Fruit fly (Drosophila melanogaster) whole organism, wandering third instar larva: ENCODE data around the gene hbt.

ENCODE experiments used
- Abd-B ChIP-seq: fragments of >200 bp; optimal IDR thresholded peaks from 2 replicates; lab custom pipeline; 2017; ENCODE audit warnings: missing biosample characterization, missing genetic modification characterization
- CG32264 ChIP-seq: fragments of 200-800 bp; sonication (Bioruptor generic); optimal IDR thresholded peaks from 2 replicates; lab custom pipeline; 2016; ENCODE audit warnings: missing biosample characterization, missing genetic modification characterization
- CG9705 ChIP-seq: fragments of 200-800 bp; sonication (Bioruptor generic); optimal IDR thresholded peaks from 2 replicates; lab custom pipeline; 2018; ENCODE audit warnings: missing biosample characterization, mild to moderate bottlenecking, missing genetic modification characterization
- CrebA ChIP-seq: fragments of 200-800 bp; sonication (Bioruptor generic); optimal IDR thresholded peaks from 2 replicates; lab custom pipeline; 2016; ENCODE audit warnings: missing biosample characterization, mild to moderate bottlenecking, missing genetic modification characterization, borderline replicate concordance
- Dfd ChIP-seq: fragments of >200 bp; optimal IDR thresholded peaks from 2 replicates; lab custom pipeline; 2017; ENCODE audit warnings: missing biosample characterization, missing genetic modification characterization
- Dif ChIP-seq: fragments of 200-275, 200-300 bp; sonication (Bioruptor generic); optimal IDR thresholded peaks from 2 replicates; lab custom pipeline; 2018; ENCODE audit warnings: missing biosample characterization, missing genetic modification characterization; ENCODE audit not compliant: partially characterized antibody
- HLH106 ChIP-seq: fragments of 200-800 bp; optimal IDR thresholded peaks from 3 replicates; lab custom pipeline; 2019; ENCODE audit warnings: missing biosample characterization, mild to moderate bottlenecking, missing genetic modification characterization, moderate library complexity
- Hnf4 ChIP-seq: fragments of 200-800 bp; sonication (Bioruptor generic); optimal IDR thresholded peaks from 2 replicates; lab custom pipeline; 2016; ENCODE audit warnings: missing biosample characterization, mild to moderate bottlenecking, missing genetic modification characterization
- Hr78 ChIP-seq: fragments of >200 bp; optimal IDR thresholded peaks from 2 replicates; lab custom pipeline; 2017; ENCODE audit warnings: missing biosample characterization, missing genetic modification characterization
- Hr83 ChIP-seq: fragments of 200-300 bp; sonication (Bioruptor generic); optimal IDR thresholded peaks from 2 replicates; lab custom pipeline; 2016; ENCODE audit warnings: missing biosample characterization, mild to moderate bottlenecking, missing genetic modification characterization, moderate library complexity; ENCODE audit not compliant: poor library complexity, severe bottlenecking
- Jra ChIP-seq: sonication (Bioruptor generic); optimal IDR thresholded peaks from 2 replicates; lab custom pipeline; 2016; ENCODE audit warnings: missing biosample characterization, missing genetic modification characterization
- Mio ChIP-seq: sonication (Bioruptor generic); optimal IDR thresholded peaks from 2 replicates; lab custom pipeline; 2016; ENCODE audit warnings: missing biosample characterization, missing genetic modification characterization
- Myc ChIP-seq: fragments of >200 bp; optimal IDR thresholded peaks from 2 replicates; lab custom pipeline; 2017
- N ChIP-seq: fragments of >200 bp; optimal IDR thresholded peaks from 2 replicates; lab custom pipeline; 2018; ENCODE audit warnings: missing biosample characterization, missing external identifiers, missing genetic modification characterization
- OdsH ChIP-seq: fragments of 200-800 bp; sonication (Bioruptor generic); optimal IDR thresholded peaks from 2 replicates; lab custom pipeline; 2016; ENCODE audit warnings: missing biosample characterization, mild to moderate bottlenecking, missing genetic modification characterization
- Rel ChIP-seq, 2 experiments: fragments of 200-800 bp; sonication (Bioruptor generic) in 1 of 2; optimal IDR thresholded peaks; 2 replicates in 1 of 2; 3 replicates in 1 of 2; lab custom pipeline; 2016 to 2019; ENCODE audit warnings: mild to moderate bottlenecking in 2 of 2, missing biosample characterization in 2 of 2, missing genetic modification characterization in 2 of 2, moderate library complexity in 1 of 2
- Sp1 ChIP-seq: fragments of 200-800 bp; sonication (Bioruptor generic); optimal IDR thresholded peaks from 3 replicates; lab custom pipeline; 2019; ENCODE audit warnings: missing biosample characterization, mild to moderate bottlenecking, missing genetic modification characterization, moderate library complexity
- br ChIP-seq: fragments of 200-800 bp; sonication (Bioruptor generic); optimal IDR thresholded peaks from 2 replicates; lab custom pipeline; 2016; ENCODE audit warnings: missing biosample characterization, missing genetic modification characterization
- brk ChIP-seq: fragments of 200-800 bp; sonication (Bioruptor generic); optimal IDR thresholded peaks from 2 replicates; lab custom pipeline; 2016; ENCODE audit warnings: missing biosample characterization, mild to moderate bottlenecking, missing genetic modification characterization
- dl ChIP-seq, 2 experiments: fragments of 175-275, 200-275 bp in 1 of 2; fragments of 200-275 bp in 1 of 2; sonication (Bioruptor generic); optimal IDR thresholded peaks; lab custom pipeline; 2018; ENCODE audit warnings: mild to moderate bottlenecking in 2 of 2, missing biosample characterization in 2 of 2, missing genetic modification characterization in 2 of 2, moderate library complexity in 2 of 2; ENCODE audit not compliant: partially characterized antibody in 2 of 2, insufficient read depth in 1 of 2
- dmrt93B ChIP-seq: fragments of 200-800 bp; sonication (Bioruptor generic); optimal IDR thresholded peaks from 2 replicates; lab custom pipeline; 2018; ENCODE audit warnings: missing biosample characterization, mild to moderate bottlenecking, missing genetic modification characterization
- dsf ChIP-seq: sonication (Bioruptor generic); optimal IDR thresholded peaks from 2 replicates; lab custom pipeline; 2016; ENCODE audit warnings: missing biosample characterization, missing genetic modification characterization, borderline replicate concordance
- ey ChIP-seq: fragments of 200-800 bp; sonication (Bioruptor generic); optimal IDR thresholded peaks from 2 replicates; lab custom pipeline; 2016; ENCODE audit warnings: missing biosample characterization, missing genetic modification characterization
- foxo ChIP-seq, 2 experiments: fragments of 200-800 bp; sonication (Bioruptor generic); optimal IDR thresholded peaks; 2 replicates in 1 of 2; 3 replicates in 1 of 2; lab custom pipeline; 2016 to 2017; ENCODE audit warnings: missing biosample characterization in 2 of 2, missing genetic modification characterization in 2 of 2
- fru ChIP-seq: fragments of 200-800 bp; sonication (Bioruptor generic); optimal IDR thresholded peaks from 3 replicates; lab custom pipeline; 2016; ENCODE audit warnings: missing biosample characterization, mild to moderate bottlenecking, missing genetic modification characterization
- h ChIP-seq: fragments of 200-800 bp; sonication (Bioruptor generic); optimal IDR thresholded peaks from 3 replicates; lab custom pipeline; 2016; ENCODE audit warnings: missing biosample characterization, mild to moderate bottlenecking, missing genetic modification characterization
- jim ChIP-seq: fragments of 175-275, 200-325 bp; sonication (Bioruptor generic); optimal IDR thresholded peaks from 2 replicates; lab custom pipeline; 2016; ENCODE audit warnings: missing biosample characterization, mild to moderate bottlenecking, missing genetic modification characterization
- pan ChIP-seq: fragments of >200 bp; optimal IDR thresholded peaks from 2 replicates; lab custom pipeline; 2017
- psq ChIP-seq: fragments of 200-800 bp; sonication (Bioruptor generic); optimal IDR thresholded peaks from 3 replicates; lab custom pipeline; 2017; ENCODE audit warnings: missing biosample characterization, mild to moderate bottlenecking, missing genetic modification characterization, moderate library complexity
- rgr ChIP-seq: fragments of 200-800 bp; sonication (Bioruptor generic); optimal IDR thresholded peaks from 3 replicates; lab custom pipeline; 2016; ENCODE audit warnings: missing biosample characterization, mild to moderate bottlenecking, missing genetic modification characterization
- sage ChIP-seq: fragments of 200-800 bp; sonication (Bioruptor generic); optimal IDR thresholded peaks from 2 replicates; lab custom pipeline; 2016; ENCODE audit warnings: missing biosample characterization, mild to moderate bottlenecking, missing genetic modification characterization
- sv ChIP-seq: fragments of 200-800 bp; sonication (Bioruptor generic); optimal IDR thresholded peaks from 3 replicates; lab custom pipeline; 2016; ENCODE audit warnings: missing biosample characterization, missing genetic modification characterization
- tai ChIP-seq: sonication (Bioruptor generic); optimal IDR thresholded peaks from 2 replicates; lab custom pipeline; 2016; ENCODE audit warnings: missing biosample characterization, missing genetic modification characterization
- woc ChIP-seq: sonication (Bioruptor generic); optimal IDR thresholded peaks from 2 replicates; lab custom pipeline; 2016; ENCODE audit warnings: missing biosample characterization, mild to moderate bottlenecking, missing genetic modification characterization

Gene hbt

dm6 chr2L:13289689-13290088, 41.2 kb downstream of the hbt start, which contains the start of gene CG31729:
Gene CG31729, plus strand, starts transcription at chr2L:13289997.
- TF ChIP-seq pan (lab: Kevin White, UChicago) (no peak), OdsH (peak; percentile 19), fru (peak; percentile 38), woc (GFP tag; lab: Kevin White, UChicago) (peak; percentile 4), CrebA (GFP tag; lab: Kevin White, UChicago) (no peak), tai (GFP tag; lab: Kevin White, UChicago) (no peak), foxo (GFP tag; optimal IDR thresholded peaks at IDR 0.05; lab: Kevin White, UChicago) (peak in 1 of 2 experiments; percentile 44), h (GFP tag; lab: Kevin White, UChicago) (peak; percentile 72), N (GFP tag; lab: Kevin White, UChicago) (no peak), sage (GFP tag; lab: Kevin White, UChicago) (no peak), Myc (lab: Kevin White, UChicago) (no peak), jim (GFP tag; lab: Kevin White, UChicago) (no peak), dsf (GFP tag; lab: Kevin White, UChicago) (peak; percentile 33), brk (GFP tag; lab: Kevin White, UChicago) (peak; percentile 68), Hnf4 (GFP tag; lab: Kevin White, UChicago) (peak; percentile 59), Jra (GFP tag; lab: Kevin White, UChicago) (peak; percentile 24), br (peak; percentile 22), Dfd (GFP tag; lab: Kevin White, UChicago) (no peak), Sp1 (GFP tag; lab: Kevin White, UChicago) (no peak)

- TF ChIP-seq sv (GFP tag; lab: Kevin White, UChicago) (peak; percentile 16), pan (lab: Kevin White, UChicago) (no peak), psq (peak; percentile 61), fru (peak; percentile 45), Rel (GFP tag; optimal IDR thresholded peaks at IDR 0.05; lab: Kevin White, UChicago) (no peak), Rel (tag; optimal IDR thresholded peaks at IDR 0.05; lab: Kevin White, UChicago) (no peak), woc (GFP tag; lab: Kevin White, UChicago) (peak; percentile 58), Hnf4 (GFP tag; lab: Kevin White, UChicago) (peak; percentile 62), brk (GFP tag; lab: Kevin White, UChicago) (peak; percentile 67), rgr (GFP tag; lab: Kevin White, UChicago) (peak; percentile 73), tai (GFP tag; lab: Kevin White, UChicago) (peak; percentile 72), sage (GFP tag; lab: Kevin White, UChicago) (peak; percentile 53), CG32264 (GFP tag; lab: Kevin White, UChicago) (no peak), dmrt93B (GFP tag; lab: Kevin White, UChicago) (peak; percentile 29), Mio (no peak), OdsH (peak; percentile 66), Hr83 (GFP tag; lab: Kevin White, UChicago) (no peak), Myc (lab: Kevin White, UChicago) (peak; percentile 89), CG9705 (GFP tag; lab: Kevin White, UChicago) (peak; percentile 47), Hr78 (no peak), HLH106 (tag; lab: Kevin White, UChicago) (peak; percentile 82), Jra (GFP tag; lab: Kevin White, UChicago) (peak; percentile 51), foxo (GFP tag; optimal IDR thresholded peaks at IDR 0.05; lab: Kevin White, UChicago) (peak in 1 of 2 experiments; percentile 72)
- TF ChIP-seq, all 38 proteins: peak for 16
Measured at dm6 chr2L:13286456-13286855, 44.5 kb downstream of the hbt start, which contains the start of the genes Drep4 and Uvrag. Gene Drep4, minus strand, starts transcription at chr2L:13286462. Gene Uvrag, plus strand, starts transcription at chr2L:13286777.

- no peak for TF ChIP-seq Mio
- no peak for TF ChIP-seq CG32264 (GFP tag; lab: Kevin White, UChicago)
- no peak for TF ChIP-seq Hnf4 (GFP tag; lab: Kevin White, UChicago)
- no peak for TF ChIP-seq dl (GFP tag; optimal IDR thresholded peaks at IDR 0.05; lab: Kevin White, UChicago; ENCODE audit: insufficient read depth in 1 of 2, partially characterized antibody in 2 of 2)
- no peak for TF ChIP-seq ey
- no peak for TF ChIP-seq OdsH
- no peak for TF ChIP-seq h (GFP tag; lab: Kevin White, UChicago)
- TF ChIP-seq tai (GFP tag; lab: Kevin White, UChicago) = no peak
- no peak for TF ChIP-seq Myc (lab: Kevin White, UChicago)
- no peak for TF ChIP-seq Dif (GFP tag; lab: Kevin White, UChicago)
- TF ChIP-seq Abd-B (GFP tag; lab: Kevin White, UChicago) = no peak
Measured at dm6 chr2L:13285791-13286190, 45.1 kb downstream of the hbt start.
